Fruit fly (Drosophila melanogaster) S2 (cell line): ENCODE results near the gene CG10208.

Experiments
- CG8478 ChIP-seq: fragments of >200 bp; optimal IDR thresholded peaks from 2 replicates; lab custom pipeline; 2018
- CTCF ChIP-seq, 2 experiments: fragments of >200 bp; optimal IDR thresholded peaks; 2 replicates each; lab custom pipeline; 2018

DNA sequence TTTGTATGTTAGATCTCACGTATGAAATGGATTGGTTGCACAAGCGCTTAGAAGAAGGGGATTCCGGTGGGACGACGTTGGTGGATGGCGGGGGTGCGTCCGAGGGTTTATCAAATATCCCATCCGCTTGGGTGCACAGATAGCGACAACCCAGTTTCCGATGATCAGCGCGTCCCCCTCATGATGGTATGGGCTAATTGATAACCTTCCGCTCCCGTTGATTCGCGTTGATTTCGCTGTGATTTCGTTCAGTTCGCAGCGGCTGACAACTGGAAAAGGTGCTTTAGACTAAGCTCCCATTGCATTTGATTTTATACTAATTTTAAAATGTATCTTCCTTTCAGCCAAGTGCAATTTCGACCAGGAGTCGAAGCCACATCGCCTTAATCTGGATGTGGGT lies 15.7 kb upstream of the CG10208 start:
- TF ChIP-seq CG8478: no peak
- no peak for TF ChIP-seq CTCF (optimal IDR thresholded peaks at IDR 0.05; lab: Kevin White, UChicago)
